Fruit fly (Drosophila melanogaster): ENCODE results near the gene SA1.

The SA1 gene

dm6 chr2L:6964022-6964434 lies 13.8 kb downstream of the SA1 start, which contains the start of the genes sip2 and Coprox (continued):
- TF ChIP-seq Spps (tag; optimal IDR thresholded peaks at IDR 0.05) (peak; percentile 52), Poxn (GFP tag; IDR thresholded peaks at IDR 0.05) (no peak), rib (GFP tag; IDR thresholded peaks at IDR 0.05) (peak; percentile 50; the same call in 1 of the 2 replicates), B-H2 (GFP tag; optimal IDR thresholded peaks at IDR 0.05) (peak; percentile 55), CG6689 (GFP tag; IDR thresholded peaks at IDR 0.05) (peak; percentile 69), CG10543 (GFP tag; optimal IDR thresholded peaks at IDR 0.05) (peak; percentile 68), CG3847 (GFP tag; IDR thresholded peaks at IDR 0.05) (no peak), CG2120 (GFP tag; optimal IDR thresholded peaks at IDR 0.05) (peak; percentile 56), Myb (GFP tag; optimal IDR thresholded peaks at IDR 0.05) (peak; percentile 70), CG8290 (GFP tag; optimal IDR thresholded peaks at IDR 0.05) (peak; percentile 42), CG8290 (tag; optimal IDR thresholded peaks at IDR 0.05) (no peak), CG7839 (tag; optimal IDR thresholded peaks at IDR 0.05) (peak; percentile 78), stwl (tag; optimal IDR thresholded peaks at IDR 0.05) (peak; percentile 57), klu (GFP tag; IDR thresholded peaks at IDR 0.05) (no peak), emc (GFP tag; optimal IDR thresholded peaks at IDR 0.05) (no peak), CG5180 (GFP tag; optimal IDR thresholded peaks at IDR 0.05) (no peak), oc (tag; optimal IDR thresholded peaks at IDR 0.05) (no peak), CG9932 (GFP tag; IDR thresholded peaks at IDR 0.05) (peak; percentile 71), z (GFP tag; IDR thresholded peaks at IDR 0.05) (no peak), CG10321 (GFP tag; IDR thresholded peaks at IDR 0.05) (no peak), scrt (GFP tag; optimal IDR thresholded peaks at IDR 0.05) (no peak), CG31388 (GFP tag; optimal IDR thresholded peaks at IDR 0.05) (no peak), CG16815 (GFP tag; optimal IDR thresholded peaks at IDR 0.05) (peak; percentile 26), CkIIα-i1 (GFP tag; IDR thresholded peaks at IDR 0.05) (no peak), CG31441 (GFP tag; IDR thresholded peaks at IDR 0.05) (peak; percentile 85), Dp (GFP tag; optimal IDR thresholded peaks at IDR 0.05) (peak; percentile 87), sob (GFP tag; IDR thresholded peaks at IDR 0.05) (0 out of 2 replicates have a peak, but pooled peaks have one; percentile 34), tna (GFP tag; IDR thresholded peaks at IDR 0.05; ENCODE audit: partially characterized antibody) (no peak), E2f2 (GFP tag; IDR thresholded peaks at IDR 0.05) (peak; percentile 84), ranshi (GFP tag; IDR thresholded peaks at IDR 0.05) (peak; percentile 54; the same call in 1 of the 2 replicates), CG11695 (GFP tag; IDR thresholded peaks at IDR 0.05) (peak; percentile 27; the same call in 1 of the 3 replicates), CG15269 (tag; optimal IDR thresholded peaks at IDR 0.05) (no peak), ttk (GFP tag; IDR thresholded peaks at IDR 0.05) (0 out of 2 replicates have a peak, but pooled peaks have one; percentile 25), CG33557 (GFP tag; optimal IDR thresholded peaks at IDR 0.05) (peak; percentile 62), slp2 (GFP tag; optimal IDR thresholded peaks at IDR 0.05) (no peak), dmrt11E (tag; optimal IDR thresholded peaks at IDR 0.05) (peak; percentile 77), unpg (GFP tag; optimal IDR thresholded peaks at IDR 0.05) (peak; percentile 78), vnd (GFP tag; IDR thresholded peaks at IDR 0.05; ENCODE audit: partially characterized antibody) (no peak), ken (GFP tag; IDR thresholded peaks at IDR 0.05) (no peak), TFAM (GFP tag; optimal IDR thresholded peaks at IDR 0.05) (no peak), CG14710 (tag; optimal IDR thresholded peaks at IDR 0.05) (peak; percentile 89), CG31224 (GFP tag; IDR thresholded peaks at IDR 0.05) (peak; percentile 48; the same call in 1 of the 2 replicates), CG14014 (GFP tag; IDR thresholded peaks at IDR 0.05) (peak; percentile 59), CG34224 (GFP tag; IDR thresholded peaks at IDR 0.05; ENCODE audit: partially characterized antibody) (no peak), CG15514 (GFP tag; optimal IDR thresholded peaks at IDR 0.05) (peak; percentile 72), CG2678 (tag; optimal IDR thresholded peaks at IDR 0.05) (peak; percentile 86), nmo (GFP tag; optimal IDR thresholded peaks at IDR 0.05) (peak; percentile 82), Taf1 (GFP tag; IDR thresholded peaks at IDR 0.05) (no peak), CG9215 (GFP tag; IDR thresholded peaks at IDR 0.05) (peak; percentile 46), CG2889 (GFP tag; IDR thresholded peaks at IDR 0.05) (no peak), nau (GFP tag; optimal IDR thresholded peaks at IDR 0.05) (no peak)

All from whole organism, embryonic.